Fruit fly (Drosophila melanogaster): ENCODE measurements around the gene Wnt4.

Wnt4 gene

dm6 chr2L:7239310-7239709 is 37.7 kb downstream of the Wnt4 start (continued):
- TF ChIP-seq Bdp1 (GFP tag; optimal IDR thresholded peaks at IDR 0.05) (no peak), HLH3B (GFP tag; IDR thresholded peaks at IDR 0.05) (no peak), HmgZ (tag; optimal IDR thresholded peaks at IDR 0.05) (no peak), eyg (GFP tag; optimal IDR thresholded peaks at IDR 0.05) (peak; percentile 51), ase (GFP tag; IDR thresholded peaks at IDR 0.05) (no peak), gsb (GFP tag; IDR thresholded peaks at IDR 0.05) (no peak), CG9876 (GFP tag; optimal IDR thresholded peaks at IDR 0.05) (no peak), CG9797 (GFP tag; optimal IDR thresholded peaks at IDR 0.05) (no peak), CG4328 (GFP tag; optimal IDR thresholded peaks at IDR 0.05) (no peak), CG15073 (GFP tag; optimal IDR thresholded peaks at IDR 0.05) (no peak), CG10565 (GFP tag; optimal IDR thresholded peaks at IDR 0.05) (no peak), chn (GFP tag; optimal IDR thresholded peaks at IDR 0.05) (no peak), sens (GFP tag) (peak; percentile 86), bbx (GFP tag; IDR thresholded peaks at IDR 0.05; ENCODE audit: partially characterized antibody) (no peak), CG15514 (GFP tag; optimal IDR thresholded peaks at IDR 0.05) (peak; percentile 50), CrebB (tag; optimal IDR thresholded peaks at IDR 0.05) (peak; percentile 13), Hr51 (GFP tag; optimal IDR thresholded peaks at IDR 0.05) (no peak), CG12942 (GFP tag; optimal IDR thresholded peaks at IDR 0.05) (no peak), CG31388 (GFP tag; optimal IDR thresholded peaks at IDR 0.05) (no peak), sc (optimal IDR thresholded peaks at IDR 0.05) (no peak), sc (GFP tag; optimal IDR thresholded peaks at IDR 0.05) (peak; percentile 42), Hr3 (GFP tag; optimal IDR thresholded peaks at IDR 0.05) (no peak), sqz (GFP tag; optimal IDR thresholded peaks at IDR 0.05) (no peak), CG4617 (GFP tag; optimal IDR thresholded peaks at IDR 0.05; ENCODE audit: borderline replicate concordance) (no peak), ato (GFP tag; IDR thresholded peaks at IDR 0.05; ENCODE audit: partially characterized antibody) (no peak), CG10654 (GFP tag; optimal IDR thresholded peaks at IDR 0.05) (no peak), CG4282 (GFP tag; optimal IDR thresholded peaks at IDR 0.05) (no peak), CG31224 (GFP tag; IDR thresholded peaks at IDR 0.05) (no peak), Dbx (GFP tag; IDR thresholded peaks at IDR 0.05) (no peak), lov (optimal IDR thresholded peaks at IDR 0.05) (no peak), lov (GFP tag; IDR thresholded peaks at IDR 0.05) (no peak), fd64A (GFP tag; optimal IDR thresholded peaks at IDR 0.05) (no peak), croc (GFP tag; conservative IDR thresholded peaks at IDR 0.05) (no peak), jing (GFP tag; optimal IDR thresholded peaks at IDR 0.05) (no peak), ERR (GFP tag; optimal IDR thresholded peaks at IDR 0.05) (peak; percentile 38), aop (GFP tag; IDR thresholded peaks at IDR 0.05) (no peak)

- TF ChIP-seq CoRest (tag; optimal IDR thresholded peaks at IDR 0.05) (no peak), Med (GFP tag) (peak; percentile 15), bowl (GFP tag; IDR thresholded peaks at IDR 0.05) (no peak), Nf-YA (GFP tag; IDR thresholded peaks at IDR 0.05) (no peak)
Observed at dm6 chr2L:7232713-7233112, 44.3 kb downstream of the Wnt4 start, which contains the start of gene CG43800. CG43800 (minus strand) TSS chr2L:7232813.

- no peak for TF ChIP-seq CG11695 (GFP tag; IDR thresholded peaks at IDR 0.05)
- TF ChIP-seq rib (GFP tag; IDR thresholded peaks at IDR 0.05): no peak
- TF ChIP-seq Dek (tag; optimal IDR thresholded peaks at IDR 0.05): no peak
- TF ChIP-seq chinmo (GFP tag; IDR thresholded peaks at IDR 0.05; ENCODE audit: partially characterized antibody): no peak
- no peak for TF ChIP-seq Hmx (GFP tag; optimal IDR thresholded peaks at IDR 0.05)
- TF ChIP-seq fd96Cb (tag; optimal IDR thresholded peaks at IDR 0.05): no peak
- TF ChIP-seq CG18599 (GFP tag; optimal IDR thresholded peaks at IDR 0.05): no peak
- TF ChIP-seq abd-A (tag; optimal IDR thresholded peaks at IDR 0.05): no peak
- TF ChIP-seq CG10366 (GFP tag; IDR thresholded peaks at IDR 0.05): no peak
- no peak for TF ChIP-seq HmgZ (tag; optimal IDR thresholded peaks at IDR 0.05)
- no peak for TF ChIP-seq twi (tag; optimal IDR thresholded peaks at IDR 0.05)
- no peak for TF ChIP-seq CG12236 (GFP tag; optimal IDR thresholded peaks at IDR 0.05)
- no peak for TF ChIP-seq Ravus (GFP tag; IDR thresholded peaks at IDR 0.05)
Observed at dm6 chr2L:7227434-7227833, 49.5 kb downstream of the Wnt4 start, which contains the start of gene CG43799. CG43799 (plus strand) TSS chr2L:7227734.

All from whole organism, embryonic.